Worm (Caenorhabditis elegans): Measurements from ENCODE around the gene ril-2.

The ril-2 gene

DNA sequence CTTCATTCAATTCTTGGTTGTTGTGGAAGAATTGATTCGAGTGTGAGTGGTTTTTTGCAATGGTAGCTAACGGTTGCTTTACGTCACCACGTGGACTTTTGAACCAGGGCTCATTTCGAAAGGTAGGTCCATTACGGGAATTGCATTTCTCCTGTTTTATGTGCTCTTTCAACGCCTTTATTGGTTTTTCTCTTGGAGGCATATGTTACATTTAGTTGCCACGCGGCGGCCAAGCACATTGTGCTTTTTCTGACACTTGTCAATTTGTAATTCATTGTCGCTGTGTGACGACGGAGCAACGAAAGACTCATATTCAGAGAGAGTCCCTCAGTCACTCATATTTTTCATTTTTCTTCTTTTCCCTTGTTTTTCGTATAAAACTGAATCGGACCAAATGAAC is 14.2 kb downstream of the ril-2 start:
- TF ChIP-seq blmp-1 (tag; optimal IDR thresholded peaks at IDR 0.05) (no peak), lin-14 (GFP tag; optimal IDR thresholded peaks at IDR 0.05) (peak; percentile 34), pax-3 (tag; optimal IDR thresholded peaks at IDR 0.05) (peak; percentile 5)

DNA sequence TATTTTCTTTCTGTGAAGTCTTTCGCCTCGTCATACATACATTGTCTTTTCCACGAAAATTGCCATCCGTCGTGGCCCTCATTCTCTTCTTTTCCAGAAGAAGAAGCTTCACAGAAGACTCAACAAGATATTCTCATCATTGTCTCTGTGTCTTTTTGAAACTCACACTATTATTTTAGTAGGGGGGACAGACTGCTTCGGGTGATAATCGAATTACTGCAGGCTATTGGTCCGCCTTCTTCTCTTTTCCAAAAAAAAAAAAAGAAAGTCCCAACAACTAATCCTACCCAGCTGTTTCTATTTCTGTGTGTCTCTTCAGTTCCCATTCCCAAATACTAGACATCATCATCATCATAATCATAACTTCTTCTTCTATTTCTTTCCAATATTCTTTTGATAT is 15.5 kb downstream of the ril-2 start:
- TF ChIP-seq nhr-12 (tag; optimal IDR thresholded peaks at IDR 0.05) (no peak), sptf-1 (tag; optimal IDR thresholded peaks at IDR 0.05) (no peak), unc-62 (GFP tag; optimal IDR thresholded peaks at IDR 0.05) (no peak), C04F5.9 (tag; optimal IDR thresholded peaks at IDR 0.05) (no peak), ceh-8 (GFP tag; optimal IDR thresholded peaks at IDR 0.05) (no peak), efl-1 (optimal IDR thresholded peaks at IDR 0.05) (no peak), efl-1 (GFP tag; optimal IDR thresholded peaks at IDR 0.05 in 1 of 2) (peak in 1 of 2 experiments; percentile 20), F16B12.6 (tag; optimal IDR thresholded peaks at IDR 0.05) (no peak), pqm-1 (tag; optimal IDR thresholded peaks at IDR 0.05) (no peak), egl-27 (tag; optimal IDR thresholded peaks at IDR 0.05) (no peak), zip-4 (GFP tag; optimal IDR thresholded peaks at IDR 0.05) (no peak), nhr-19 (GFP tag; conservative IDR thresholded peaks at IDR 0.05) (no peak), lin-14 (GFP tag; optimal IDR thresholded peaks at IDR 0.05) (peak; percentile 52), nhr-71 (tag; optimal IDR thresholded peaks at IDR 0.05) (peak; percentile 24), tbx-2 (tag; optimal IDR thresholded peaks at IDR 0.05) (peak; percentile 25), lir-3 (tag; optimal IDR thresholded peaks at IDR 0.05; ENCODE audit: poor library complexity) (no peak), grh-1 (GFP tag; IDR thresholded peaks at IDR 0.05) (no peak)

- TF ChIP-seq fkh-8 (tag; optimal IDR thresholded peaks at IDR 0.05) (no peak), nhr-90 (tag; optimal IDR thresholded peaks at IDR 0.05; ENCODE audit: poor library complexity) (no peak), sox-4 (tag; optimal IDR thresholded peaks at IDR 0.05) (no peak), fos-1 (tag; optimal IDR thresholded peaks at IDR 0.05) (no peak), alr-1 (tag; optimal IDR thresholded peaks at IDR 0.05; ENCODE audit: borderline replicate concordance) (no peak), fkh-4 (tag; optimal IDR thresholded peaks at IDR 0.05; ENCODE audit: borderline replicate concordance) (no peak), ceh-63 (GFP tag; optimal IDR thresholded peaks at IDR 0.05) (no peak), snu-23 (GFP tag; optimal IDR thresholded peaks at IDR 0.05) (no peak), ztf-11 (tag; optimal IDR thresholded peaks at IDR 0.05) (no peak), mef-2 (tag; optimal IDR thresholded peaks at IDR 0.05) (no peak), ceh-88 (GFP tag; IDR thresholded peaks at IDR 0.05) (no peak), swsn-7 (tag; optimal IDR thresholded peaks at IDR 0.05) (no peak)
These were observed 19.7 kb downstream of the ril-2 start, which contains the start of gene E02A10.3 for ce11 chrV:12579299-12579698. Gene E02A10.3, plus strand, starts transcription at chrV:12579599.

- TF ChIP-seq C34B4.2 (tag; optimal IDR thresholded peaks at IDR 0.05) (no peak), mef-2 (tag; optimal IDR thresholded peaks at IDR 0.05) (no peak), fos-1 (tag; optimal IDR thresholded peaks at IDR 0.05) (no peak), nhr-85 (tag) (no peak), ceh-63 (GFP tag; optimal IDR thresholded peaks at IDR 0.05) (no peak), xbp-1 (tag; optimal IDR thresholded peaks at IDR 0.05) (no peak), lin-13 (GFP tag; optimal IDR thresholded peaks at IDR 0.05) (no peak), grh-1 (GFP tag; IDR thresholded peaks at IDR 0.05) (no peak), nhr-76 (tag; optimal IDR thresholded peaks at IDR 0.05) (no peak), ceh-90 (tag; optimal IDR thresholded peaks at IDR 0.05) (no peak), egl-13 (tag; optimal IDR thresholded peaks at IDR 0.05) (no peak), mdl-1 (tag; optimal IDR thresholded peaks at IDR 0.05) (no peak)
These were observed 22.4 kb downstream of the ril-2 start, which contains the start of gene grl-23 for ce11 chrV:12576495-12576947. Gene grl-23, minus strand, starts transcription at chrV:12576897.

Data from whole organism, L1 larva.